Fruit fly (Drosophila melanogaster): ENCODE results near the gene CG13005.

CG13005 gene

DNA sequence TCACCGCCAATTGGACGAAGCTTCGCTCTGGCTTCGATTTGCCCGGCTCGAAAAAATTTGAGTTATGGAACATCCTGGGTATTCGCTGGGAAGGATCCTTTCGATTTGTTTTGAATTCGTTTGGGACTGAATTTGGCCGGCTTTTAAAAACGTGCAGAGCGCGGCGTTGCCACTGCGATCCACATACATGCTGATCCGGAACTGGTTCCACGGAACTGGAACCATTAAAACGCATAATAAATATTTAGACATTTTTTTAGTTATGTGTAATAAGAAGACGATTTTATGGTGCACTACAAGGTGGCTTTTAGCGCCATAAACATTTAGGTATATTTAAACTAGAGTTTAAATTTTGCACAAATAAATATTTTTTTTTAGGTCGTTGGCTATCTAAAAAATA lies 12.4 kb upstream of the CG13005 start, which contains the start of gene Rrp45 (continued):
- no peak for TF ChIP-seq kni (GFP tag; optimal IDR thresholded peaks at IDR 0.05)
- no peak for TF ChIP-seq gsb (GFP tag; IDR thresholded peaks at IDR 0.05)
- peak; percentile 88 for TF ChIP-seq CG3995 (GFP tag; optimal IDR thresholded peaks at IDR 0.05)
- no peak for TF ChIP-seq CG15696 (tag; optimal IDR thresholded peaks at IDR 0.05)
- no peak for TF ChIP-seq tgo (GFP tag; IDR thresholded peaks at IDR 0.05)
- TF ChIP-seq Ets65A (GFP tag), result peak; percentile 39
- TF ChIP-seq CG12659 (GFP tag; optimal IDR thresholded peaks at IDR 0.05), result no peak
- TF ChIP-seq pzg (GFP tag; optimal IDR thresholded peaks at IDR 0.05), result peak; percentile 31
- TF ChIP-seq ash1 (GFP tag; optimal IDR thresholded peaks at IDR 0.05), result no peak
- no peak for TF ChIP-seq D19B (GFP tag; optimal IDR thresholded peaks at IDR 0.05)
- no peak for TF ChIP-seq CG17612 (GFP tag; IDR thresholded peaks at IDR 0.05)
- TF ChIP-seq CG4707 (GFP tag; optimal IDR thresholded peaks at IDR 0.05), result no peak
- peak; percentile 20; the same call in 1 of the 3 replicates for TF ChIP-seq knrl (GFP tag; IDR thresholded peaks at IDR 0.05; ENCODE audit: partially characterized antibody)
- no peak for TF ChIP-seq CG2199 (GFP tag; IDR thresholded peaks at IDR 0.05)
- no peak for TF ChIP-seq CG4617 (GFP tag; optimal IDR thresholded peaks at IDR 0.05; ENCODE audit: borderline replicate concordance)
- TF ChIP-seq CG17802 (tag; optimal IDR thresholded peaks at IDR 0.05), result no peak
- no peak for TF ChIP-seq PHDP (tag; optimal IDR thresholded peaks at IDR 0.05)
- TF ChIP-seq CG31365 (tag; optimal IDR thresholded peaks at IDR 0.05), result no peak
- TF ChIP-seq sc (optimal IDR thresholded peaks at IDR 0.05), result no peak
- no peak for TF ChIP-seq sc (GFP tag; optimal IDR thresholded peaks at IDR 0.05)
- TF ChIP-seq ham (GFP tag; IDR thresholded peaks at IDR 0.05), result no peak
- TF ChIP-seq aop (GFP tag; IDR thresholded peaks at IDR 0.05), result no peak
- no peak for TF ChIP-seq CG11456 (GFP tag; IDR thresholded peaks at IDR 0.05)
- no peak for TF ChIP-seq CG2889 (GFP tag; IDR thresholded peaks at IDR 0.05)
- TF ChIP-seq fd3F (GFP tag; optimal IDR thresholded peaks at IDR 0.05), result no peak
- TF ChIP-seq phol (tag; optimal IDR thresholded peaks at IDR 0.05), result no peak
- TF ChIP-seq CG11085 (GFP tag; IDR thresholded peaks at IDR 0.05), result no peak
- TF ChIP-seq CG6654 (GFP tag; optimal IDR thresholded peaks at IDR 0.05), result no peak
- TF ChIP-seq Rfx (GFP tag; IDR thresholded peaks at IDR 0.05), result 0 out of 2 replicates have a peak, but pooled peaks have one; percentile 21
- TF ChIP-seq CG10366 (GFP tag; IDR thresholded peaks at IDR 0.05), result no peak
- TF ChIP-seq Hr39 (optimal IDR thresholded peaks at IDR 0.05), result no peak
- no peak for TF ChIP-seq CG34376 (GFP tag; optimal IDR thresholded peaks at IDR 0.05)
- no peak for TF ChIP-seq usp (GFP tag; optimal IDR thresholded peaks at IDR 0.05)
- TF ChIP-seq nau (GFP tag; optimal IDR thresholded peaks at IDR 0.05), result no peak
- peak; percentile 73 for TF ChIP-seq row (GFP tag; IDR thresholded peaks at IDR 0.05)
- TF ChIP-seq unpg (GFP tag; optimal IDR thresholded peaks at IDR 0.05), result no peak
- 0 out of 2 replicates have a peak, but pooled peaks have one; percentile 21 for TF ChIP-seq Dref (GFP tag; IDR thresholded peaks at IDR 0.05)
- peak; percentile 44; the same call in 1 of the 2 replicates for TF ChIP-seq amos (GFP tag; IDR thresholded peaks at IDR 0.05; ENCODE audit: partially characterized antibody)
- peak; percentile 30; the same call in 1 of the 2 replicates for TF ChIP-seq CG3847 (GFP tag; IDR thresholded peaks at IDR 0.05)
- no peak for TF ChIP-seq Rx (GFP tag; IDR thresholded peaks at IDR 0.05)
- TF ChIP-seq CG15514 (GFP tag; optimal IDR thresholded peaks at IDR 0.05), result peak; percentile 99
- TF ChIP-seq Hr3 (GFP tag; optimal IDR thresholded peaks at IDR 0.05), result no peak
- TF ChIP-seq CG18764 (GFP tag; optimal IDR thresholded peaks at IDR 0.05), result no peak
- no peak for TF ChIP-seq bcd (GFP tag; optimal IDR thresholded peaks at IDR 0.05)
- no peak for TF ChIP-seq Taf1 (GFP tag; IDR thresholded peaks at IDR 0.05)
- no peak for TF ChIP-seq tup (GFP tag; optimal IDR thresholded peaks at IDR 0.05)
- TF ChIP-seq CG33213 (GFP tag; optimal IDR thresholded peaks at IDR 0.05), result no peak
- no peak for TF ChIP-seq CG17568 (GFP tag; optimal IDR thresholded peaks at IDR 0.05)
- TF ChIP-seq peb (GFP tag; IDR thresholded peaks at IDR 0.05), result no peak
- no peak for TF ChIP-seq gcm (GFP tag; optimal IDR thresholded peaks at IDR 0.05)
- TF ChIP-seq Sry-β (GFP tag; optimal IDR thresholded peaks at IDR 0.05), result no peak
- peak; percentile 41 for TF ChIP-seq Dp (GFP tag; optimal IDR thresholded peaks at IDR 0.05)

Measured in whole organism, embryonic.